Worm (Caenorhabditis elegans) whole organism, L2 larva: Measurements from ENCODE around the gene K12H6.6.

ENCODE experiments used
- C34F6.9 ChIP-seq: fragments of 150-350 bp; optimal IDR thresholded peaks from 2 replicates; lab custom pipeline; 2014; ENCODE audit warnings: missing biosample characterization, missing genetic modification characterization
- R02D3.7 ChIP-seq: fragments of 150-350 bp; optimal IDR thresholded peaks from 2 replicates; lab custom pipeline; 2014; ENCODE audit warnings: missing biosample characterization, missing genetic modification characterization
- aly-2 ChIP-seq: fragments of 150-350 bp; optimal IDR thresholded peaks from 2 replicates; lab custom pipeline; 2014; ENCODE audit warnings: missing biosample characterization, missing genetic modification characterization
- ama-1 ChIP-seq: fragments of 150-350 bp; optimal IDR thresholded peaks from 2 replicates; lab custom pipeline; 2018; ENCODE audit warnings: inconsistent platforms
- blmp-1 ChIP-seq: sonication (generic microtip); optimal IDR thresholded peaks from 2 replicates; lab custom pipeline; 2017; ENCODE audit warnings: missing genetic modification characterization, mild to moderate bottlenecking, missing compliant biosample characterization, antibody characterized with exemption, moderate library complexity; ENCODE audit not compliant: insufficient read depth
- ceh-16 ChIP-seq: fragments of 150-350 bp; optimal IDR thresholded peaks from 2 replicates; lab custom pipeline; 2014; ENCODE audit warnings: missing biosample characterization, missing genetic modification characterization
- ceh-82 ChIP-seq: fragments of 150-350 bp; optimal IDR thresholded peaks from 2 replicates; lab custom pipeline; 2014; ENCODE audit warnings: missing biosample characterization, missing genetic modification characterization
- elt-1 ChIP-seq: fragments of 150-350 bp; optimal IDR thresholded peaks from 2 replicates; lab custom pipeline; 2014; ENCODE audit warnings: missing biosample characterization, missing genetic modification characterization
- fos-1 ChIP-seq: fragments of 150-350 bp; optimal IDR thresholded peaks from 2 replicates; lab custom pipeline; 2014; ENCODE audit warnings: missing biosample characterization, missing genetic modification characterization
- gmeb-1 ChIP-seq: fragments of 150-350 bp; optimal IDR thresholded peaks from 2 replicates; lab custom pipeline; 2014; ENCODE audit warnings: missing biosample characterization, missing genetic modification characterization
- lin-13 ChIP-seq: fragments of 150-350 bp; optimal IDR thresholded peaks from 2 replicates; lab custom pipeline; 2014; ENCODE audit warnings: missing biosample characterization, missing genetic modification reagents, missing genetic modification characterization
- lin-39 ChIP-seq: fragments of 150-350 bp; optimal IDR thresholded peaks from 2 replicates; lab custom pipeline; 2014; ENCODE audit warnings: missing biosample characterization, missing genetic modification reagents, missing genetic modification characterization
- mdl-1 ChIP-seq, 2 experiments: fragments of 150-350 bp in 1 of 2; sonication (generic microtip) in 1 of 2; optimal IDR thresholded peaks; 2 replicates each; lab custom pipeline; 2017; ENCODE audit warnings: missing biosample characterization in 2 of 2, missing genetic modification characterization in 2 of 2
- nhr-10 ChIP-seq: sonication (generic microtip); optimal IDR thresholded peaks from 2 replicates; lab custom pipeline; 2017; ENCODE audit warnings: missing biosample characterization, missing genetic modification characterization
- nhr-129 ChIP-seq: fragments of 150-350 bp; optimal IDR thresholded peaks from 2 replicates; lab custom pipeline; 2014; ENCODE audit warnings: missing biosample characterization, missing genetic modification characterization
- nhr-21 ChIP-seq: fragments of 150-350 bp; optimal IDR thresholded peaks from 2 replicates; lab custom pipeline; 2014; ENCODE audit warnings: missing biosample characterization, missing genetic modification characterization
- peb-1 ChIP-seq: fragments of 150-350 bp; optimal IDR thresholded peaks from 2 replicates; lab custom pipeline; 2014; ENCODE audit warnings: missing biosample characterization, missing genetic modification characterization
- sem-4 ChIP-seq: fragments of 150-350 bp; optimal IDR thresholded peaks from 2 replicates; lab custom pipeline; 2014; ENCODE audit warnings: missing biosample characterization, missing genetic modification reagents, missing genetic modification characterization
- skn-1 ChIP-seq: sonication (generic microtip); optimal IDR thresholded peaks from 2 replicates; lab custom pipeline; 2017; ENCODE audit warnings: missing biosample characterization, missing genetic modification characterization
- sma-9 ChIP-seq, 2 experiments: fragments of 150-350 bp in 1 of 2; sonication (generic microtip) in 1 of 2; optimal IDR thresholded peaks; 2 replicates each; lab custom pipeline; 2014 to 2016; ENCODE audit warnings: missing genetic modification characterization in 2 of 2, mild to moderate bottlenecking in 1 of 2, missing biosample characterization in 1 of 2, missing compliant biosample characterization in 1 of 2, missing genetic modification reagents in 1 of 2, moderate library complexity in 1 of 2
- snpc-4 ChIP-seq: fragments of 150-350 bp; optimal IDR thresholded peaks from 2 replicates; lab custom pipeline; 2014; ENCODE audit warnings: missing biosample characterization, missing genetic modification characterization
- zag-1 ChIP-seq: fragments of 150-350 bp; optimal IDR thresholded peaks from 2 replicates; lab custom pipeline; 2014; ENCODE audit warnings: missing biosample characterization, missing genetic modification characterization
- ztf-4 ChIP-seq: fragments of 150-350 bp; optimal IDR thresholded peaks from 2 replicates; lab custom pipeline; 2014; ENCODE audit warnings: missing biosample characterization, missing genetic modification characterization

K12H6.6 gene

DNA sequence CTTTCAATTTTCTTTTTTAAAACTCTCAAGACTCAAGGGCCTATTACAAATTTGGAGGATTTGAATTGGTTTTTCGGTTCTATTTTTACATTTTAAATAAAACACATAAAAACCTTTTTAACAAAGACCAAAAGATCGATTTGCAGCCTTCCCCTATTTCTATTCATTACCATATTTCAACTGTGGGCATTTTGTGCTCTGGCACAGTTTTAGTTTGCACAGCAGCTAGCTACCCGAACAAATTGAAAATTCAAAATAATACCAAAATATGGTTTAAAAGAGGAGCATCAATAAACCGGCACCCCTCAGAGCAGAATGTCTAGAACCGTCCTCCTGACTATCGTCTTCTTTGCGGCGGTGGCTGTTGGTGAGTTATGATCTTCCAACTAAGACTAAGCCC lies 49.7 kb downstream of the K12H6.6 start, which contains the start of gene F08D12.2:
Gene F08D12.2 (plus strand): TSS at position 301 of the 400 bp plus-strand sequence.
- no peak for TF ChIP-seq skn-1 (tag; lab: Kevin White, UChicago)
- no peak for TF ChIP-seq gmeb-1
- no peak for TF ChIP-seq fos-1 (tag; lab: Kevin White, UChicago)
- no peak for TF ChIP-seq sma-9 (GFP tag; optimal IDR thresholded peaks at IDR 0.05; lab: Kevin White, UChicago)
- no peak for TF ChIP-seq sma-9 (tag; optimal IDR thresholded peaks at IDR 0.05; lab: Kevin White, UChicago)
- TF ChIP-seq mdl-1 (tag; optimal IDR thresholded peaks at IDR 0.05; lab: Kevin White, UChicago): no peak
- no peak for TF ChIP-seq blmp-1 (tag; lab: Kevin White, UChicago)
- no peak for TF ChIP-seq snpc-4 (tag; lab: Kevin White, UChicago)
- no peak for TF ChIP-seq ceh-82 (tag; lab: Kevin White, UChicago)
- no peak for TF ChIP-seq C34F6.9 (tag; lab: Kevin White, UChicago)
- TF ChIP-seq nhr-10: no peak

DNA sequence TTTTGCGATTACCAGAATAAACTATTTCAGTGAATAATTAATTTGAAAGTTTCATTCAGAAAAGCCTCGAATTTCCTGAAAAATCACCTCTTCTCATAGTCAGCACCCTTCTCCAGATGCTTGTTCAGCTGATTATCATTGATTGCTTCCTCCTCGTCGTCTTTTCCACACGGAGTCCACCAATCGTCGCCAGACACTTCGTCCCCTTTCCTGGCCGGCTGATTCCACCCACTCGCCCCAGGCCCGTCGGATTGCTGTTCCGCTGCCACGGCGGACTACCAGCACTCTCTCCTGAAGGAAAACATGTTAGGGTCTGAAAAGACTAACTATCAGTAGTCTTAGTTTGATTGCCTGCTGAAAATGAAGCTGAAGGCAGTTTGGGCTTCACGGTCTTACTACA lies 50.2 kb downstream of the K12H6.6 start:
- TF ChIP-seq lin-39 (tag; lab: Kevin White, UChicago): no peak
- TF ChIP-seq ceh-16: no peak
- no peak for TF ChIP-seq nhr-21

DNA sequence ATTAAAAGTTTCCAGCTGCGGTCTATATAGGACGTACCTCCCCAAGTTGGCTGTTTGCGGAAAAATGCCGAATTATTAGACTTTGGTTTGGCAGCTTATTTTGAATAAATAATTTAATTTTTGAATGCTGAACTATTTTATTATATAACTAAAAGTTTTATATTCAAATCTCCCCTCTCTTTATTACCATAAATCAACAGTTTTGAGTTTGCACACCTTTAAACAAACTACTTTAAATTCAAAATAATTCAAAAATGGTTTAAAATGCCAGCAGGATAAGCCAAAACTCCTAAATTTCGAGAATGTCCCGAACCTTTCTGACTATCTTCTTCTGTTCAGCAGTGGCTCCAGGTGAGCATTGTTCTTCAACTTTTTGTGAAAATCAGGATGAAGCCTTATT lies 51.8 kb downstream of the K12H6.6 start, which contains the start of gene F08D12.3:
Gene F08D12.3 (plus strand): TSS at position 301 of the 400 bp plus-strand sequence.
- TF ChIP-seq ztf-4 (no peak), sma-9 (GFP tag; optimal IDR thresholded peaks at IDR 0.05; lab: Kevin White, UChicago) (no peak), sma-9 (tag; optimal IDR thresholded peaks at IDR 0.05; lab: Kevin White, UChicago) (no peak), elt-1 (tag; lab: Kevin White, UChicago) (no peak), nhr-21 (no peak), snpc-4 (tag; lab: Kevin White, UChicago) (no peak), ama-1 (no peak), lin-13 (no peak), R02D3.7 (tag; lab: Kevin White, UChicago) (no peak), mdl-1 (tag; optimal IDR thresholded peaks at IDR 0.05; lab: Kevin White, UChicago) (no peak), blmp-1 (tag; lab: Kevin White, UChicago) (no peak), C34F6.9 (tag; lab: Kevin White, UChicago) (no peak), fos-1 (tag; lab: Kevin White, UChicago) (no peak), aly-2 (tag; lab: Kevin White, UChicago) (no peak), gmeb-1 (no peak), peb-1 (no peak), sem-4 (tag; lab: Kevin White, UChicago) (no peak), nhr-129 (tag; lab: Kevin White, UChicago) (no peak), zag-1 (tag; lab: Kevin White, UChicago) (no peak), lin-39 (tag; lab: Kevin White, UChicago) (no peak)
